Worm (Caenorhabditis elegans): Measurements from ENCODE around the gene prp-8.
A peak's percentile ranks its signal among the peaks of the same experiment; 100 is the strongest.

Gene prp-8

ce11 chrIII:8211562-8211961 lies 47.4 kb downstream of the prp-8 start:
- TF ChIP-seq ceh-20 (GFP tag; IDR thresholded peaks at IDR 0.05) (no peak), unc-62 (GFP tag; optimal IDR thresholded peaks at IDR 0.05 in 1 of 2) (peak in 1 of 2 experiments; percentile 59), unc-62 (tag; optimal IDR thresholded peaks at IDR 0.05) (no peak), aha-1 (tag) (peak; percentile 29)

DNA sequence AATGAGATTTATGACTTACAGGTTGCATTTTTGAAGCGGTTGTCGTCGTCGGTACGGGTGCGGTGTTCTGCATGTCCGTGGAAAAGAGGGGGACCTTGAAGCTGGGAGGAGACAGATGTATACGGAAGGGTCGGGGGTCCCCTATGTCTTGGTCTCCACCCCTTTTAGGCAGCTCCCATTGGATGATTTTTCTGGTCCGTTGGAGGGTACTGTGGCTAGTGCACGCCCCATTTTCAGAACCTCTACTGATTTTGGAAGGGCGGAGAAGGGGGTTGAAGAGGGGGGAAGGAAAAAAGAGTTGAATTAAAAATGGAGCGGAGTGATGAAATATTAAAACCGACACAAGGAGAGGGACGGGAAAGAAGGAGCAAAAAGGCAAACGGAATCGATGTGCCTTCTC lies 52.1 kb downstream of the prp-8 start, which contains the start of gene unc-86:
TSS of gene unc-86 (minus strand) at position 113 of the 400 bp plus-strand sequence.
- TF ChIP-seq nhr-77 (tag; optimal IDR thresholded peaks at IDR 0.05) (no peak), aha-1 (tag) (peak; percentile 2)

DNA sequence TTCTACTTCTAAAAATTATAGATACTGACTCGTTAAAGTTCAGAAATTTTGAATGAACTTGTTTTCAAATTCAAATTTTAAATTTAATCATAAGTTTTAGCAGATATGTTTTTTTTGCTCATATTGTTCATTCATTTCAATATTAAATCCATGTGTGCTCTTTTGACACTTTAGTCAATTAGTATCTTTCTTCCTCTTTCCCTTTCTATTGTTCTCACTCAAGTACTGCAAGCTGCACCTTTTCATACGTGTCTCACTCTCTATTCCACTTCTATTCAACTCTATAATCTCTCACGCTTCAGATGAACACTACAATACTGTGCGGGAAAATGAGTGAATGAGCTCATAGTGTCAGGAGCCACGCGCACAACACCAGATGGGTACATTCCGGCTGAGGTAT lies 53.7 kb downstream of the prp-8 start, which contains the start of gene C30A5.16:
TSS of gene C30A5.16 (plus strand) at position 301 of the 400 bp plus-strand sequence.
- TF ChIP-seq unc-39 (tag; optimal IDR thresholded peaks at IDR 0.05): no peak
- no peak for TF ChIP-seq T26A8.4 (GFP tag; IDR thresholded peaks at IDR 0.05)
- TF ChIP-seq nhr-76 (tag; optimal IDR thresholded peaks at IDR 0.05): no peak
- TF ChIP-seq hmg-1.1 (GFP tag; IDR thresholded peaks at IDR 0.05): no peak
- TF ChIP-seq dpl-1 (GFP tag; optimal IDR thresholded peaks at IDR 0.05): no peak
- no peak for TF ChIP-seq Y75B8A.6 (GFP tag; IDR thresholded peaks at IDR 0.05)
- TF ChIP-seq hlh-11 (tag; optimal IDR thresholded peaks at IDR 0.05): no peak
- TF ChIP-seq cey-2 (tag; optimal IDR thresholded peaks at IDR 0.05; ENCODE audit: borderline replicate concordance, insufficient read depth): no peak
- TF ChIP-seq zfp-3 (GFP tag; conservative IDR thresholded peaks at IDR 0.05): no peak
- no peak for TF ChIP-seq nhr-237 (tag; optimal IDR thresholded peaks at IDR 0.05)

- no peak for TF ChIP-seq egl-27 (tag; optimal IDR thresholded peaks at IDR 0.05)
- TF ChIP-seq R02D3.7 (tag; optimal IDR thresholded peaks at IDR 0.05): no peak
- TF ChIP-seq F26F4.8 (GFP tag; conservative IDR thresholded peaks at IDR 0.05): no peak
- no peak for TF ChIP-seq mxl-2 (GFP tag; conservative IDR thresholded peaks at IDR 0.05)
- no peak for TF ChIP-seq saeg-2 (GFP tag; IDR thresholded peaks at IDR 0.05)
- no peak for TF ChIP-seq lin-1 (GFP tag; IDR thresholded peaks at IDR 0.05)
- no peak for TF ChIP-seq lsy-2 (tag; optimal IDR thresholded peaks at IDR 0.05)
- no peak for TF ChIP-seq mes-2 (tag; optimal IDR thresholded peaks at IDR 0.05; ENCODE audit: poor library complexity, severe bottlenecking)
- no peak for TF ChIP-seq dve-1 (tag; optimal IDR thresholded peaks at IDR 0.05; ENCODE audit: insufficient read depth)
- TF ChIP-seq spr-1 (tag; optimal IDR thresholded peaks at IDR 0.05): no peak
- no peak for TF ChIP-seq madf-9 (GFP tag; conservative IDR thresholded peaks at IDR 0.05)
- no peak for TF ChIP-seq lim-7 (GFP tag; IDR thresholded peaks at IDR 0.05)
- TF ChIP-seq unc-62 (GFP tag; optimal IDR thresholded peaks at IDR 0.05 in 1 of 2): no peak
- TF ChIP-seq unc-62 (tag; optimal IDR thresholded peaks at IDR 0.05): no peak
- no peak for TF ChIP-seq lir-3 (tag; optimal IDR thresholded peaks at IDR 0.05)
These were observed 55.9 kb downstream of the prp-8 start for ce11 chrIII:8220081-8220480.
